Worm (Caenorhabditis elegans) whole organism, young adult: ENCODE results near the gene C09G9.1.

Experiments used
- B0019.2 ChIP-seq: fragments of 200-800 bp; sonication (Bioruptor generic); conservative IDR thresholded peaks from 2 replicates; pipeline ENCODE4 v1.3.6; 2022; ENCODE audit warnings: missing genetic modification reagents, missing genetic modification characterization, missing compliant biosample characterization
- F23B12.7 ChIP-seq: sonication (generic microtip); optimal IDR thresholded peaks from 2 replicates; lab custom pipeline; 2017; ENCODE audit warnings: missing genetic modification characterization, mild to moderate bottlenecking, missing compliant biosample characterization, antibody characterized with exemption, moderate library complexity; ENCODE audit not compliant: insufficient read depth
- F33H1.4 ChIP-seq: fragments of 200-800 bp; sonication (Bioruptor generic); IDR thresholded peaks from 2 replicates; pipeline ENCODE4 v1.3.6; 2022; ENCODE audit warnings: missing genetic modification reagents, missing genetic modification characterization, missing compliant biosample characterization
- F37B4.10 ChIP-seq: fragments of 200-800 bp; sonication (Bioruptor generic); IDR thresholded peaks from 2 replicates; pipeline ENCODE4 v1.3.6; 2022; ENCODE audit warnings: missing genetic modification characterization, missing compliant biosample characterization
- F39B2.1 ChIP-seq: fragments of 200-800 bp; sonication (Bioruptor generic); IDR thresholded peaks from 2 replicates; pipeline ENCODE4 v1.3.6; 2022; ENCODE audit warnings: missing genetic modification reagents, missing genetic modification characterization, missing compliant biosample characterization
- F52B5.7 ChIP-seq: sonication (generic microtip); optimal IDR thresholded peaks from 2 replicates; lab custom pipeline; 2016; ENCODE audit warnings: mild to moderate bottlenecking, missing genetic modification characterization, missing compliant biosample characterization
- T07F8.4 ChIP-seq: sonication (generic microtip); optimal IDR thresholded peaks from 2 replicates; lab custom pipeline; 2016; ENCODE audit warnings: mild to moderate bottlenecking, missing genetic modification characterization, moderate library complexity, missing compliant biosample characterization
- T26A5.8 ChIP-seq: sonication (generic microtip); optimal IDR thresholded peaks from 2 replicates; lab custom pipeline; 2016; ENCODE audit warnings: missing genetic modification characterization, missing compliant biosample characterization
- Y53G8AR.9 ChIP-seq: fragments of 200-800 bp; sonication (Bioruptor generic); conservative IDR thresholded peaks from 2 replicates; pipeline ENCODE4 v1.3.6; 2022; ENCODE audit warnings: missing genetic modification reagents, missing genetic modification characterization, missing compliant biosample characterization
- Y56A3A.18 ChIP-seq: fragments of 200-800 bp; sonication (Bioruptor generic); IDR thresholded peaks from 2 replicates; pipeline ENCODE4 v1.3.6; 2022; ENCODE audit warnings: missing genetic modification reagents, missing genetic modification characterization, missing compliant biosample characterization
- Y67H2A.10 ChIP-seq: fragments of 200-800 bp; sonication (Bioruptor generic); conservative IDR thresholded peaks from 2 replicates; pipeline ENCODE4 v1.3.6; 2022; ENCODE audit warnings: missing genetic modification reagents, missing genetic modification characterization, missing compliant biosample characterization
- Y95B8A.8 ChIP-seq: fragments of 200-800 bp; sonication (Bioruptor generic); IDR thresholded peaks from 2 replicates; pipeline ENCODE4 v1.3.6; 2022; ENCODE audit warnings: missing genetic modification reagents, missing genetic modification characterization, missing compliant biosample characterization
- akir-1 ChIP-seq: fragments of 200-800 bp; sonication (Bioruptor generic); optimal IDR thresholded peaks from 2 replicates; lab custom pipeline; 2018; ENCODE audit warnings: mild to moderate bottlenecking, missing genetic modification characterization, moderate library complexity, missing compliant biosample characterization
- aptf-2 ChIP-seq: fragments of 200-800 bp; sonication (Bioruptor generic); conservative IDR thresholded peaks from 2 replicates; pipeline ENCODE4 v1.3.6; 2022; ENCODE audit warnings: missing genetic modification reagents, missing genetic modification characterization, missing compliant biosample characterization
- athp-1 ChIP-seq: sonication (generic microtip); optimal IDR thresholded peaks from 2 replicates; lab custom pipeline; 2017; ENCODE audit warnings: mild to moderate bottlenecking, missing genetic modification characterization, missing compliant biosample characterization
- bed-2 ChIP-seq: fragments of 200-800 bp; sonication (Bioruptor generic); IDR thresholded peaks from 2 replicates; pipeline ENCODE4 v1.3.6; 2022; ENCODE audit warnings: missing genetic modification reagents, missing genetic modification characterization, missing compliant biosample characterization
- cebp-2 ChIP-seq: fragments of 200-800 bp; sonication (Bioruptor generic); IDR thresholded peaks from 2 replicates; pipeline ENCODE4 v1.3.6; 2022; ENCODE audit warnings: missing genetic modification characterization, missing compliant biosample characterization
- ceh-27 ChIP-seq: fragments of 200-800 bp; sonication (Bioruptor generic); optimal IDR thresholded peaks from 2 replicates; lab custom pipeline; 2018; ENCODE audit warnings: mild to moderate bottlenecking, missing genetic modification characterization, moderate library complexity, missing compliant biosample characterization
- ceh-91 ChIP-seq: fragments of 200-800 bp; sonication (Bioruptor generic); IDR thresholded peaks from 2 replicates; pipeline ENCODE4 v1.3.6; 2022; ENCODE audit warnings: missing genetic modification reagents, missing genetic modification characterization, missing compliant biosample characterization
- chd-7 ChIP-seq: sonication (generic microtip); optimal IDR thresholded peaks from 2 replicates; lab custom pipeline; 2016; ENCODE audit warnings: mild to moderate bottlenecking, missing genetic modification characterization, moderate library complexity, missing compliant biosample characterization
- die-1 ChIP-seq: sonication (generic microtip); optimal IDR thresholded peaks from 2 replicates; lab custom pipeline; 2016; ENCODE audit warnings: missing genotype, mild to moderate bottlenecking, missing genetic modification characterization, missing compliant biosample characterization
- dpff-1 ChIP-seq: sonication (generic microtip); optimal IDR thresholded peaks from 2 replicates; lab custom pipeline; 2017; ENCODE audit warnings: mild to moderate bottlenecking, missing genetic modification characterization, missing compliant biosample characterization
- ets-4 ChIP-seq: fragments of 200-800 bp; sonication (Bioruptor generic); optimal IDR thresholded peaks from 2 replicates; lab custom pipeline; 2018; ENCODE audit warnings: mild to moderate bottlenecking, missing genetic modification characterization, missing compliant biosample characterization
- gei-17 ChIP-seq: fragments of 200-800 bp; sonication (Bioruptor generic); optimal IDR thresholded peaks from 2 replicates; lab custom pipeline; 2018; ENCODE audit warnings: mild to moderate bottlenecking, missing genetic modification characterization, missing compliant biosample characterization
- hlh-12 ChIP-seq: sonication (generic microtip); optimal IDR thresholded peaks from 2 replicates; lab custom pipeline; 2016; ENCODE audit warnings: missing genetic modification characterization, missing compliant biosample characterization
- hsf-1 ChIP-seq: fragments of 200-800 bp; sonication (Bioruptor generic); IDR thresholded peaks from 2 replicates; pipeline ENCODE4 v1.3.6; 2022; ENCODE audit warnings: missing genetic modification reagents, missing genetic modification characterization, missing compliant biosample characterization
- let-526 ChIP-seq: fragments of 200-800 bp; sonication (Bioruptor generic); IDR thresholded peaks from 2 replicates; pipeline ENCODE4 v1.3.6; 2022; ENCODE audit warnings: missing genetic modification reagents, missing genetic modification characterization, missing compliant biosample characterization
- let-607 ChIP-seq, 2 experiments: fragments of 200-800 bp in 1 of 2; sonication (Bioruptor generic) in 1 of 2; sonication (generic microtip) in 1 of 2; optimal IDR thresholded peaks; 2 replicates each; lab custom pipeline; 2016 to 2018; ENCODE audit warnings: mild to moderate bottlenecking in 2 of 2, missing compliant biosample characterization in 2 of 2, missing genetic modification characterization in 2 of 2, moderate library complexity in 2 of 2, missing genotype in 1 of 2
- lin-35 ChIP-seq, 3 experiments: fragments of 150-350 bp in 2 of 3; sonication (generic microtip) in 1 of 3; optimal IDR thresholded peaks; 2 replicates each; lab custom pipeline; 2014 to 2018; ENCODE audit warnings: missing biosample characterization in 3 of 3, missing genetic modification characterization in 3 of 3, missing genetic modification reagents in 3 of 3
- madf-10 ChIP-seq: sonication (generic microtip); optimal IDR thresholded peaks from 2 replicates; lab custom pipeline; 2016; ENCODE audit warnings: mild to moderate bottlenecking, missing genetic modification characterization, missing compliant biosample characterization
- madf-3 ChIP-seq: fragments of 200-800 bp; sonication (Bioruptor generic); IDR thresholded peaks from 2 replicates; pipeline ENCODE4 v1.3.6; 2022; ENCODE audit warnings: missing genetic modification reagents, missing genetic modification characterization, missing compliant biosample characterization
- madf-6 ChIP-seq: fragments of 200-800 bp; sonication (Bioruptor generic); IDR thresholded peaks from 2 replicates; pipeline ENCODE4 v1.3.6; 2022; ENCODE audit warnings: missing genetic modification reagents, missing genetic modification characterization, missing compliant biosample characterization
- mxl-1 ChIP-seq: sonication (generic microtip); optimal IDR thresholded peaks from 2 replicates; lab custom pipeline; 2016; ENCODE audit warnings: missing genetic modification characterization, missing compliant biosample characterization
- nfya-1 ChIP-seq: sonication (generic microtip); optimal IDR thresholded peaks from 2 replicates; lab custom pipeline; 2017; ENCODE audit warnings: antibody characterized with exemption, missing compliant biosample characterization, missing genetic modification characterization, borderline replicate concordance; ENCODE audit not compliant: insufficient read depth
- nhr-120 ChIP-seq: fragments of 200-800 bp; sonication (Bioruptor generic); IDR thresholded peaks from 2 replicates; pipeline ENCODE4 v1.3.6; 2022; ENCODE audit warnings: missing genetic modification characterization, missing compliant biosample characterization
- nhr-90 ChIP-seq: sonication (generic microtip); optimal IDR thresholded peaks from 2 replicates; lab custom pipeline; 2016; ENCODE audit warnings: missing genotype, mild to moderate bottlenecking, missing genetic modification characterization, missing compliant biosample characterization
- rcor-1 ChIP-seq: fragments of 200-800 bp; sonication (Bioruptor generic); IDR thresholded peaks from 2 replicates; pipeline ENCODE4 v1.3.6; 2022; ENCODE audit warnings: missing genetic modification reagents, missing genetic modification characterization, missing compliant biosample characterization
- snpc-1.1 ChIP-seq: sonication (generic microtip); optimal IDR thresholded peaks from 2 replicates; lab custom pipeline; 2017; ENCODE audit warnings: missing genetic modification characterization, mild to moderate bottlenecking, missing compliant biosample characterization, antibody characterized with exemption, moderate library complexity, missing genotype, missing genetic modification reagents; ENCODE audit not compliant: insufficient read depth
- snpc-1.3 ChIP-seq: sonication (generic microtip); optimal IDR thresholded peaks from 2 replicates; lab custom pipeline; 2017; ENCODE audit warnings: missing genetic modification characterization, mild to moderate bottlenecking, missing compliant biosample characterization, antibody characterized with exemption, moderate library complexity, missing genotype, missing genetic modification reagents; ENCODE audit not compliant: insufficient read depth
- somi-1 ChIP-seq: fragments of 200-800 bp; sonication (Bioruptor generic); optimal IDR thresholded peaks from 2 replicates; lab custom pipeline; 2018; ENCODE audit warnings: mild to moderate bottlenecking, missing genetic modification characterization, missing compliant biosample characterization
- sptf-2 ChIP-seq: fragments of 200-800 bp; sonication (Bioruptor generic); optimal IDR thresholded peaks from 2 replicates; lab custom pipeline; 2018; ENCODE audit warnings: mild to moderate bottlenecking, missing genetic modification characterization, missing compliant biosample characterization
- tbp1 ChIP-seq: fragments of 200-800 bp; sonication (Bioruptor generic); optimal IDR thresholded peaks from 2 replicates; lab custom pipeline; 2018; ENCODE audit warnings: mild to moderate bottlenecking, missing genetic modification characterization, missing compliant biosample characterization
- unc-62 ChIP-seq: fragments of 150-350 bp; optimal IDR thresholded peaks from 2 replicates; lab custom pipeline; 2014; ENCODE audit warnings: missing biosample characterization, missing genetic modification reagents, missing genetic modification characterization
- xnd-1 ChIP-seq: sonication (generic microtip); optimal IDR thresholded peaks from 2 replicates; lab custom pipeline; 2016; ENCODE audit warnings: missing genotype, missing genetic modification reagents, missing genetic modification characterization, missing compliant biosample characterization
- ztf-22 ChIP-seq: fragments of 200-800 bp; sonication (Bioruptor generic); optimal IDR thresholded peaks from 2 replicates; lab custom pipeline; 2018; ENCODE audit warnings: mild to moderate bottlenecking, missing genetic modification characterization, moderate library complexity, missing compliant biosample characterization
- ztf-25 ChIP-seq: fragments of 200-800 bp; sonication (Bioruptor generic); IDR thresholded peaks from 2 replicates; pipeline ENCODE4 v1.3.6; 2022; ENCODE audit warnings: missing genetic modification reagents, missing genetic modification characterization, missing compliant biosample characterization
- ztf-3 ChIP-seq: fragments of 200-800 bp; sonication (Bioruptor generic); optimal IDR thresholded peaks from 2 replicates; lab custom pipeline; 2018; ENCODE audit warnings: mild to moderate bottlenecking, missing genetic modification characterization, missing compliant biosample characterization

Gene C09G9.1

DNA sequence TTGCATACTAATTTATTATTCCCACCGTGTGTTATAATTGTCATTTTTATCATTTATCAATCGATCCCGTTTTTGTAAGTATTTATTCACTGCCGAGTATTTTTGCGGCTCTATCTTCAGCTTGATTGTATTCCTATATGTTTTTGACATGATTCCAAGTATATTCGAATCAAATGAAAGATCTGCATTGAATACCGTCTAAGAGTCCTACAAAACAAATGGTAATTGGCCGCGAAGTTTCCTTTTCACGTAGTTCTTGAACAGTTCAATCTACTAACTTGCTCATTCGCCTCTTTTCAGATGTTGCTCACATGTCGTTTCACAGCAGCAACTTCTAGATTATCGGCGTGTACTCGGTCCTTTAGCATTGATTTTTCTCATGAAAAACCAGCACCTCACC, 27.3 kb upstream of the C09G9.1 start, which contains the start of gene C27B7.2 (continued):
- no peak for TF ChIP-seq dpff-1

ce11 chrIV:8891131-8891530, 25.8 kb upstream of the C09G9.1 start, which contains the start of gene spr-2:
TSS of gene spr-2 (plus strand) at chrIV:8891462.
- TF ChIP-seq unc-62 (no peak), hsf-1 (GFP tag; lab: Robert Waterston, UW) (no peak), B0019.2 (GFP tag; lab: Robert Waterston, UW) (no peak), madf-10 (tag; lab: Kevin White, UChicago) (no peak), ceh-27 (GFP tag; lab: Kevin White, UChicago) (peak; percentile 44), F39B2.1 (GFP tag; lab: Robert Waterston, UW) (no peak), nhr-90 (tag; lab: Kevin White, UChicago) (no peak), ztf-3 (GFP tag; lab: Kevin White, UChicago) (no peak), madf-6 (peak; percentile 36; the same call in 1 of the 2 replicates), cebp-2 (GFP tag; lab: Robert Waterston, UW) (no peak), ets-4 (GFP tag; lab: Kevin White, UChicago) (no peak), tbp1 (GFP tag; lab: Kevin White, UChicago) (no peak), let-607 (tag; optimal IDR thresholded peaks at IDR 0.05; lab: Kevin White, UChicago) (no peak), athp-1 (tag; lab: Kevin White, UChicago) (no peak), akir-1 (GFP tag; lab: Kevin White, UChicago) (no peak), lin-35 (GFP tag; optimal IDR thresholded peaks at IDR 0.05; lab: Kevin White, UChicago) (peak in 1 of 3 experiments; percentile 85), snpc-1.3 (no peak), T07F8.4 (no peak), Y56A3A.18 (no peak), mxl-1 (tag; lab: Kevin White, UChicago) (no peak), nhr-120 (GFP tag; lab: Robert Waterston, UW) (no peak), aptf-2 (GFP tag; lab: Robert Waterston, UW) (no peak), ceh-91 (no peak), nfya-1 (no peak), rcor-1 (GFP tag; lab: Robert Waterston, UW) (peak; percentile 21; the same call in 1 of the 2 replicates), gei-17 (GFP tag; lab: Kevin White, UChicago) (no peak), F23B12.7 (tag; lab: Kevin White, UChicago) (no peak), madf-3 (GFP tag; lab: Robert Waterston, UW) (no peak), F52B5.7 (no peak), Y53G8AR.9 (GFP tag; lab: Robert Waterston, UW) (no peak), ztf-25 (GFP tag; lab: Robert Waterston, UW) (no peak), chd-7 (tag; lab: Kevin White, UChicago) (no peak), xnd-1 (tag; lab: Kevin White, UChicago) (no peak), Y95B8A.8 (GFP tag; lab: Robert Waterston, UW) (0 out of 2 replicates have a peak, but pooled peaks have one; percentile 47), bed-2 (no peak), snpc-1.1 (no peak), Y67H2A.10 (GFP tag; lab: Robert Waterston, UW) (no peak), let-526 (GFP tag; lab: Robert Waterston, UW) (no peak), F37B4.10 (GFP tag; lab: Robert Waterston, UW) (no peak), somi-1 (no peak), die-1 (tag; lab: Kevin White, UChicago) (no peak), F33H1.4 (no peak), ztf-22 (GFP tag; lab: Kevin White, UChicago) (no peak), T26A5.8 (tag; lab: Kevin White, UChicago) (no peak), hlh-12 (tag; lab: Kevin White, UChicago) (no peak), sptf-2 (GFP tag; lab: Kevin White, UChicago) (no peak)
